Fruit fly (Drosophila melanogaster): ENCODE data around the gene CG34169.

DNA sequence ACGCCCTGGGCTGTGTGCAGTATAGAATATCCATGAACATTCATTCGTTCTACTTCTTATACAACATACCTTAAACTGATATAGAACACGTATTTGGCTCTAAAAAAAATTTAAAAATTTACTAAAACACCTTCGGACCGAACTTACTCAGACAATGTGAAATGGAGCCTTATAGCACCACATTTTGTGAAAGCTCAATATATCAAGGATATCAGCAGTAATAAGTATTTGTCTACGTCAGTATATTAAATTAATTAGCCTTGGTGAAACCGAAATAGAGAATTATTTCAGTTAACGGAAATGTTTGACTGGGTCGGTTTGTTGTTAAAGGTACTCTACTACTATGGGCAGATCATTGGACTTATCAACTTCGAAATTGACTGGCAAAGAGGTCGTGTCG lies 3.0 kb downstream of the CG34169 start, which contains the start of gene Gr36a:
- TF ChIP-seq Crg-1 (GFP tag; optimal IDR thresholded peaks at IDR 0.05) (no peak), pad (GFP tag; optimal IDR thresholded peaks at IDR 0.05) (no peak), ovo (GFP tag; optimal IDR thresholded peaks at IDR 0.05) (no peak), CG11617 (GFP tag; optimal IDR thresholded peaks at IDR 0.05) (no peak), kay (GFP tag; ENCODE audit: borderline replicate concordance) (no peak), cnc (optimal IDR thresholded peaks at IDR 0.05) (no peak), CG1620 (GFP tag; optimal IDR thresholded peaks at IDR 0.05) (no peak), toe (GFP tag; optimal IDR thresholded peaks at IDR 0.05) (no peak), Hr96 (GFP tag; optimal IDR thresholded peaks at IDR 0.05) (no peak)

All from whole organism, adult.